Worm (Caenorhabditis elegans) whole organism, dauer: ENCODE measurements around the gene C06C3.3.

ENCODE experiments used
- unc-62 ChIP-seq: sonication (generic microtip); optimal IDR thresholded peaks from 2 replicates; lab custom pipeline; 2017; ENCODE audit warnings: missing biosample characterization, missing genetic modification reagents, missing genetic modification characterization

C06C3.3 gene

DNA sequence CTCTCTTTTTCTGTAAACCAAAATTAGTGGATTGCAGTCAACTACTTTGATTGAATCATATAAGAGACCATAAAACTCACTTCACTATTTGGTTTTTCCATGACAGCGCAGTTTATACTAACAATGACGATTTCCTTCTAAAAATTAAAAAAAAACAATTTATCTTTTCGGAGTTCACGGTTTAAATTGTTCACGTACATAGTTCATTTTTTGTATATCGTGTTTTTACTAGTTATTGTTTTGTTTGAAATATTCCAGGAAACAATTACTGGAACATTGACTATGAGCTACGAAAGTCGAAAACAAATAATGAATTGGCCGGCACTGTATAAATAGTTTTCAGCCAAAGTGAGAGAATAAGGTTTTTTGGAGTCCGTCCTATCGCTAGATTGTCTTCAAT lies 20.4 kb upstream of the C06C3.3 start, which contains the start of gene lido-17:
Gene lido-17, minus strand, starts transcription at position 101 of the 400 bp plus-strand sequence.
- TF ChIP-seq unc-62 (GFP tag; lab: Kevin White, UChicago) = no peak

DNA sequence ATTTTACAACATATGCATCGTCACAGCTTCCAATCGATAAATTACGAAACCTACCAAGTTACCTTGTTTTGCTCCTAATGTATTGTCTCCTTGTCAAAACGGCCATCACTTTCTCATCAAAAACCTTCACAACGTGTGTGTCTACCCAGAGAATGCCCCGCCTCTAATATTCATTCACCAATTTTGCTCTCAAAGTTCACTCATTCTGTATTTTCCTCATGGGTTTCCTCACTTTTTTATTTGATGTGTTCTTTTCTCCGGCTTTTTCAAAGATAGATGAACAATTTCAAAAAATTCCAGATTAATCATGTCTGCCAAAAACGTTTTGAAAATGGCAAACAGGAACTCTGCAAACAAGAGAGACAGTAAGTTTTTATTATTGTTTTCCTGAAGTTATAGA lies 12.9 kb upstream of the C06C3.3 start, which contains the start of gene C06C3.7:
Gene C06C3.7, plus strand, starts transcription at position 301 of the 400 bp plus-strand sequence.
- no peak for TF ChIP-seq unc-62 (GFP tag; lab: Kevin White, UChicago)

DNA sequence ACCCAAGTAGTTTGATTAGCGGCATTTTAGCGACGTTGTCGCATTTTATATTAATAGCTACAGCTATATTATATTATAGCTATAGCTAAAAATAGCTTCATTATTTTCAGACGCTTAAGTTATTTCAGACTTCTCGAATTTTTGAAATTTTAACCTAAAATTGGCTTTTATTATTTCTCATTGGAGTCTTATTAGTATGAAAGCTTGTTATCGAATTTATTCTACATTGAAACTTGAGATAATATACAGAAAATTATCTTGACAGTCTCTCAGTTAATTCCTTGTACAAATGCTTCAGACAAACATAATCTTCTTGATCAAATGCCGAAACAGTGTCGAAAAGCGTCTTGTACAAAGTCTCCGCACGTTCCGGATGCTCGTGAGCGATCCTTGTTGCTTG lies 7.5 kb upstream of the C06C3.3 start, which contains the start of gene srh-48:
Gene srh-48, plus strand, starts transcription at position 301 of the 400 bp plus-strand sequence.
- no peak for TF ChIP-seq unc-62 (GFP tag; lab: Kevin White, UChicago)

DNA sequence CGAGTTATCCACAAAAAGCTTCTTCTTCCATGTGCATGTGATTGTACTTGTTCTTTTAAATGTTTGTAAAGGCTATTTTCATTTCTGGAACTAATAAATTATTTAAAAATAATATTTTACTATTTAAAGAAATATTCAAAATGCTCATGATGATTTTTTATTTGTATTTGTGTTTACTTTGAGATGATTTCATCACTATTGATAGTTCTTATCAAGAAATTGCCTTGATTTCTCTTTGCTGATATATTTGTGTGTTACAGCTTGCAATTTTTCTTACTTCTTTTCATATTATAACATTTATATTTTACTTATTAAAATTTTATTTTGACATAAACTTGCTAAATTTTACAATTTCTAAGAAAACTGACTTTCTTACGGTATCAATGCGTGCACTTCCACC lies 5.9 kb upstream of the C06C3.3 start:
- no peak for TF ChIP-seq unc-62 (GFP tag; lab: Kevin White, UChicago)

DNA sequence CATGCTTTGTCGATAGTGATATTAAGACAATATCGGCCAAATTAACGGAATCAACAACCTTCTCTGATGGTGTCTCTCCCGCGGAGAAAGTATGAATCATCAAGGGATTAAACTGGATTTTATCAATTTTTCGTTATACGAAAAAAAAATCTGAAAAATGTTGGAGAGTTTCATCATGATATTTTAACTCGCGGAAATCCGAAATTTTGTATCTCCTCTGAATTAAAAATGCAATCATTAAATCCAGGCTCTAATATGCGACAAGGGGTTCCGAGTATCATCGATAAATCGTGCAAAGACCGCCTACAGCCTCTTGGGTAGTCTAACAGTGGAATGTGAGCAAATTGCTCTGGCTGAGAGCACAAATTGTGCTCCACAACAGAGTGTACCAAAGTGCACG lies 4.9 kb upstream of the C06C3.3 start, which contains the start of gene C06C3.10:
Gene C06C3.10, minus strand, starts transcription at position 101 of the 400 bp plus-strand sequence.
- TF ChIP-seq unc-62 (GFP tag; lab: Kevin White, UChicago) = no peak

DNA sequence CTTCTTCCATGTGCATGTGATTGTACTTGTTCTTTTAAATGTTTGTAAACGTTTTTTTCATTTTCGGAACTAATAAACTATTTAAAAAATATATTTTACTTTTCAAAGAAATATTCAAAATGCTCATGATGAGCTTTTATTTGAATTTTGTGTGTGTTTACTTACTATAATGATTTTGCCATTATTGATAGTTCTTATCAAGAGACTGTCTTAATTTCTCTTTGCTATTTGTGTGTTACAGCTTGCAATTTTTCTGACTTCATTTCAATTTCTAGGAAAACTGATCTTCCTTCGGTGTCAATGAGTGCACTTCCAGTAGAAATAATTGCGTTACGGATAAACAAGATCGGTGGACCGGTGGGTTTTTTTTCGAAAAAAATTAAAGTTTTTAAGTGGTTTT lies 2.5 kb upstream of the C06C3.3 start, which contains the start of gene C06C3.12:
Gene C06C3.12, plus strand, starts transcription at position 301 of the 400 bp plus-strand sequence.
- TF ChIP-seq unc-62 (GFP tag; lab: Kevin White, UChicago) = no peak

DNA sequence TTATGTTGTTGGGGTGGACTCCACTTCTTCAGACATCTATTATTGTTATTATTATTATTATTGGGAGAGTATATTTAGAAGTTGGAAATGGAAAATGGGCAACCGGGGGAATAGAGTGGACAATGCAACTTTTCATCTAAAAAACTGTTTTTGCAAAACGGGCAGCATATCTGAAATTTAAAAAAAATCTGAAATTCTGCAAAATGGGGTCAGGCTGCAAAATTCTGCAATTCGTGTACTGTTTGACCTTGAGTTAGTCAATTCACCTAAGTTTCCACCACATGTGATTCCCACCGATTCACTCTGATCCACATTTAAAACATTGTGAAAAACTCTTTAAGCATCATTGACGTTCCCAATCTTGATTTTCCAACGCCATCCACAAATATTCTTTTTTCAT lies 698 bp upstream of the C06C3.3 start, which contains the start of gene C06C3.4:
Gene C06C3.4, plus strand, starts transcription at position 301 of the 400 bp plus-strand sequence.
- TF ChIP-seq unc-62 (GFP tag; lab: Kevin White, UChicago) = no peak

DNA sequence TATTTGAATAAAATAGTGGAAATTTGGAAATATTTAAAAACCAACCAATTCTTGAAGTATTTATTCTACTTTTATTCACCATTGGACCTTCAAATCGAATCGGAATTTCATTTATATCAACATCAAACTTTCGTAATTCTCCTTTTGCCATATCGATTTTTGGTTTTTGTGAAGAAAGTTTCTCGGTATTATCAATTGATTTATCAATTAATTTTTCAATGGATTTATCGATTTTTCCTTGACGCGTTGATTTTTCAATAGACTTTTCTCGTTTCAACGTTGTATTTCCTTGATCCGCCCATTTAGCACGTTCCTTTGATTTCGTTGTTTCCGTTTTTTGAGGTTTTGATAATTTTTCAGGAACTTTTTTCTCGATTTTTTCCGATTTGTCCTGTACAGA lies 2.9 kb downstream of the C06C3.3 start:
- no peak for TF ChIP-seq unc-62 (GFP tag; lab: Kevin White, UChicago)

DNA sequence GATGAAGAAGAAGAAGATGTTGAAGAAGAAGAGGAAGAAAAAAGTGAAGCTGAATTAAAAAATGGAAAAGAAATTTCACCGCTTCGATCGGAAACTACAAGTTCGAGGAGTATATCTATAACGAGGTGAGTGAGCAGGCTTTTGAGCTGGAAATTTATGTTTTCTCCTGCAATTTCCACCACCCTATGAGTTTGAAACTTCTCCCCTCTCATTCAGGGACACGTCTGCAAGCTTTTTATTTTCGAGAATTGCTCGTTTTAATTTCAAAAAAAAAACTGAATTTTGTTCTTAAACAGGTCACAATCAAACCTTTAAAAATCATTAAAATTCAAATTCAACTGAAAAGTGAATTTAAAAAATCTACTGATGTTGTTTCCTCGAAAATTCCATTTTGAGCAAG lies 10.0 kb downstream of the C06C3.3 start:
- TF ChIP-seq unc-62 (GFP tag; lab: Kevin White, UChicago) = no peak

DNA sequence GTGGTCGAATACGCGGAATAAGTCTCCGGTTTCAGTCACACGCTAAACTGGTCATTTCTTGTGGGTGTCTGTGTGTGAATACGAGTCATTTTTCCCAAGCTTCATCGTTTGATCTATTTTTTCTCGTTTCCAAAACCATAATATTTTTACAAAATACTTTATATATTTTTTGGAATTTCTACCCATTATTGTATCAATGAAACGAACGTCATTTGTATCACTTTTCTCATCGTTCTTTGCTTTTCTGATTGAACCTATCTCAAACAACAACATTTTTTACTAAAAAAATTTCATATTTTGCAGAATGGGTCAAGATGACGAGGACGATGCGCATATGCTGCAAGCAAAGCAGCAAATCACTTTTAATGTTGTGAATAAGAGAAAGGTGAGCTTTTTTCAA lies 14.1 kb downstream of the C06C3.3 start, which contains the start of gene mel-11:
Gene mel-11, plus strand, starts transcription at position 301 of the 400 bp plus-strand sequence.
- no peak for TF ChIP-seq unc-62 (GFP tag; lab: Kevin White, UChicago)

DNA sequence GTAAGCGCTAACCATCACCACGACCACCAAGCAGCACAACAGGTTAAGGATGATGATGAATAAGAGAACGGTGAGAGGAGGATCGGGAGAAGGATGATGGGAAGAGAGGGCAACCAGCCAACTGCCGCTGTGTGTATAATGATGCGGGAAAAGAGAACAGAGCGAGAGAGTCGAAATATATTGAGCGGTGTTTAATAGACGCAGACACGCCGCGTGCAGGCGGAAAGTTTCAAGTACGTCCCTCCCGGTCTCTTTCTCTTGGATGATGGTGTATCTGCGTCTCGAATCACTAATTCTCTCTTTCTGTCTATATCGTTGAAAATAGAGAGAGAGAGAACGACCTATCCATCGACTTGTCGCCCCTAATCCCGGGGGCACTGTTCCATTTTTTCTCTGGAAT lies 15.6 kb downstream of the C06C3.3 start:
- TF ChIP-seq unc-62 (GFP tag; lab: Kevin White, UChicago) = no peak

DNA sequence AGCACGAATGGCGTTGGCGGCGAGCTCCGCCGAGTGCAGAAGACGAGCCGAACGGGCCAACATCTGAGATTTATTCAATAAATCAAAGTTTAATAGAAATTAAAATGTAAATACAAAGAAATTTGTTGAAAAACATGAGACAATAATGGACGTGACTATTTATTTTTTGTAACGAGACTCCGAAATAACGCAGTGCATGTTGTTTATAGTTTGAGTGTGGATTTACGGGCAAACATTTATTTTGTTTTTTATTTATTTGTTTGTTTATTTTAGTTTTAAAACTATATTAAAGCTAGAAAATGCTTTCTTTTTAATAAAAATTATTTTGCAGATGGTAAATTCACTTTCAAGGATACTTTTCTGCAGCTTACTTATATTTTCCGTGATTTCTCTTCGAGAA lies 19.6 kb downstream of the C06C3.3 start, which contains the start of the genes sdhb-1 and cup-15:
Gene sdhb-1, minus strand, starts transcription at position 63 of the 400 bp plus-strand sequence.
Gene cup-15, plus strand, starts transcription at position 332 of the 400 bp plus-strand sequence.
- TF ChIP-seq unc-62 (GFP tag; lab: Kevin White, UChicago) = no peak

DNA sequence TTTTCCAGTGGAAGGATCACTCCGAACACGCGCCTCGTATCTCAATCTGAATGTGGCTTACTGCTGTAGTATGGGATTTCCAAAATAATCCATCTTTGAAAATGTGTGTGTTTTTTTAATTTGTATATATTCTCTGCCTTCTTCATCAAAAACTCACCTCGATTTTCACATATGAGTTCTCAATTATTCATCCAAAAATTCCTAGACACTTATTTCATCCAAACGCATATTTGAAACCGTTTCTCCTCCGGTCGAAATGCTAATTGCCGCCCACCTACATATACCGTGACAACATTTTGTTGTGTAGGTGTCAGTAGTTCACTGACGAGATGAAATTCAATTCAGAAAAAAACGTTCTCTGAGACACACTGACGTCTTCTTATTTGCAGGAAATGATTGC lies 24.8 kb downstream of the C06C3.3 start:
- TF ChIP-seq unc-62 (GFP tag; lab: Kevin White, UChicago) = no peak

DNA sequence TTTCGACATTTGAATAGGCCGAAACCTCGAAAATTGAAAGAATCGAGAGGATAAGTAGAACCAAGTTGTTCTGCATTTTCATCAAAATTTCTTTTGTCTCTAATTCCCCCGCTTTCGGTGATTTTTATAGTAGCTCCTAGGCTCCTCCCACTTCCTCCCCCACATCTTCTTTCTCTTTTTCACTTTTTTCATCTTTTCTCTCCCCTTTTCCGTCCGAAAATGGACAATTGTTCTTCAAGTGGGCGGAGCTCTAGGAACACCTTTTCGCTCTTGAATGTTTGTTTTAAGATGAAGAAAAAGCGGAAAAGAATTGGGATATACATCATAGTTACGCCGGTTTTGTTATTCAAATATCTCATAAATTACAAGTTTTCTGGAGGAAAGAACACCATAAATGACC lies 25.8 kb downstream of the C06C3.3 start, which contains the start of gene F42A8.1:
Gene F42A8.1, minus strand, starts transcription at position 101 of the 400 bp plus-strand sequence.
- no peak for TF ChIP-seq unc-62 (GFP tag; lab: Kevin White, UChicago)

DNA sequence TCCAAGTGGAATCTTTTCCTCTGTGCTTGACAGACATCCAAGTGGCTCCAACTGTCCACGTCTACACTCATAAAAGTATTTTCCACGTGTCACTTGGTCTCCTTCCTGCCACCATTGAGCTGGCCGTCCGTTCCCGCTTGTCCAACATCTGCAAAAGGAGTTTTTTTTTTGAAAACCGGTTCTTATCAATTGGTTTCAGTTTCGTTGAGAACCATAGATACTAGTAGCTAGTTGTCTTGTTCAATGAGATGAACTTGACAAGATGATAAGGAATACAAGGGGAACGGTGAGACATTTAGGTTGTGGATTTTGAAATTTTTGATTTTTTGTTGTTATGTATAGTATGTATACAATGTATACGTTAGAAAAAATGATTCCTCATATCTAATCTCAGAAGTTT lies 26.5 kb downstream of the C06C3.3 start:
- no peak for TF ChIP-seq unc-62 (GFP tag; lab: Kevin White, UChicago)

DNA sequence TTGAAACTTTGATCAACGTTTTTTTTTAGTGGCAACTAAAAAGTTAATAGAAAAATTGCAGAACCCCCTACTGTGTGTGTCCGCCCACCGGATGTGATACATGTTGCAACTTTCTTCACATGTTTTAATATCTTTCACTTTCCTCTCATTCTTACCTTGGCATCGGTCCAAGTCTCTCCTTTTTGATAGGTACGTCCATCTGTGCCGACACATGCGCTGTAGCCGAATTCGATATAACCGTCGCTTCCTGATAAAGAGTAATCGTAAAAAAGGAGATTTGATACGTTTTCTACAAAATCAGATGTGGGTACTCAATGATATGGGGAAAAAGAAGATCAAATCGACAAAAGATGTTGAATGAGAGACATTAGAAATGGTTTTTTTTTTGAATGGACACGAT lies 27.2 kb downstream of the C06C3.3 start:
- no peak for TF ChIP-seq unc-62 (GFP tag; lab: Kevin White, UChicago)

DNA sequence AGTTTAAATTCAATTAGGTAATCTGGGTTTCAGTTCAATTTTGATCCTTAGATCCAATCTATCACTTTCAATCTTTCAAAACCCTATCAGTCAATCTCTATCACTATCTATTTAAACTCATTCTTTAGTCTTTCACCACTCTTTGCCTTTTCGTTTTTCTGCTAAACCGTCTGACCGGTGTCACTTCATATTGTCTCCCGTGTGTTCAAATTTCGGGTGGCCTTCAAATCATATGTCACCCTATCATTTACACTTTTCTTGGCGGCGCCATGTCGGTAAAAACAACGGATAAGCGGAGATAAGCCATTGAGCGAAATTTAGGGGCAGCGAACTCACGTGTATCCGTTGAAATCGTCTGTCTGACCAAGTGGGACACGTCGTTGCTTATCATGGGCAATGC lies 28.3 kb downstream of the C06C3.3 start:
- no peak for TF ChIP-seq unc-62 (GFP tag; lab: Kevin White, UChicago)
